Worm (Caenorhabditis elegans): ENCODE data around the gene srx-131.
A peak's percentile ranks its signal among the peaks of the same experiment; 100 is the strongest.

Gene srx-131

DNA sequence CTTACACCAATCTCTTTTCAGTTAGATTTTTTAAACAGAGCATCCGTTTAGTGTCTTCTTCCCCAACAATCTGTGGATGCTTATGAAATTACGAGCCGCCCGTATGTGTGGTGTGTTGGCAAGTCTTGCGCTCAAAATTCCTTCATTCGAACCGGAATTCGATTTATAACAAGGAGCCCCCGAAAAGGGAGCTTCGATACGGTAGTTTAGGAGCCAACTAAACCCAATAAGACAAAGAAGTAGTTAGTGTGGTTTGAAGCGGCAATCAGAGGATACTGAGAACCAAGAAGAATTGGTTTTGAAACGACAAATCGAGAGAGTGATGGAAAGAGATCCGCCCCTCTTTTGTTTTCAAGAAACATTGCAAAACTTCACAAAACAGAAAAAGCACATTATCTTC lies 32.9 kb upstream of the srx-131 start:
- TF ChIP-seq ces-1 (GFP tag; optimal IDR thresholded peaks at IDR 0.05) (peak; percentile 89), nhr-237 (tag; optimal IDR thresholded peaks at IDR 0.05) (no peak)

DNA sequence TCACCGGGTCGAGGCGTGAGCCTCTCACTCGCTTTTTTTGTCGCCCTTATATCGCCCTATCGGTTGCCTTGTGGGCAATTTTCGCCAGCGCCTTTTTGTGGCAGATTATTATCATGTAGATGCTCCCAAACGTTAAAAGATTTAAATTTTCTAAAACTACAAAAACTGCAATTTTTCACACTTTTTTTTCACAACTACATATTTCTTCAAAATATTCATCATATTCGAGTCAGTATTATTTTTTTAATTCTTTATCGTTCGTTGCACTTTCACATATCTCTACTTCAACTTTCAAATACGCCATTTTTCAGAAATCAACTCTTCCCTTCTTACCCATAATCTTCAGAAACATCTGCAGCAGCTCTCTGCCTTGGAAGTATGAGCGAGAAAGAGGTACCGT lies 32.3 kb upstream of the srx-131 start, which contains the start of gene ceh-24:
Gene ceh-24 (plus strand): TSS at position 301 of the 400 bp plus-strand sequence.
- no peak for TF ChIP-seq ceh-43 (GFP tag; optimal IDR thresholded peaks at IDR 0.05)
- TF ChIP-seq M03D4.4 (tag; optimal IDR thresholded peaks at IDR 0.05): no peak
- TF ChIP-seq blmp-1 (tag; optimal IDR thresholded peaks at IDR 0.05): no peak
- TF ChIP-seq unc-62 (GFP tag; optimal IDR thresholded peaks at IDR 0.05): no peak
- no peak for TF ChIP-seq hlh-1 (tag; optimal IDR thresholded peaks at IDR 0.05)
- TF ChIP-seq lin-32 (GFP tag; optimal IDR thresholded peaks at IDR 0.05): no peak
- no peak for TF ChIP-seq nhr-237 (tag; optimal IDR thresholded peaks at IDR 0.05)
- TF ChIP-seq ztf-11 (tag; optimal IDR thresholded peaks at IDR 0.05): no peak
- TF ChIP-seq pha-4 (tag; optimal IDR thresholded peaks at IDR 0.05): no peak

DNA sequence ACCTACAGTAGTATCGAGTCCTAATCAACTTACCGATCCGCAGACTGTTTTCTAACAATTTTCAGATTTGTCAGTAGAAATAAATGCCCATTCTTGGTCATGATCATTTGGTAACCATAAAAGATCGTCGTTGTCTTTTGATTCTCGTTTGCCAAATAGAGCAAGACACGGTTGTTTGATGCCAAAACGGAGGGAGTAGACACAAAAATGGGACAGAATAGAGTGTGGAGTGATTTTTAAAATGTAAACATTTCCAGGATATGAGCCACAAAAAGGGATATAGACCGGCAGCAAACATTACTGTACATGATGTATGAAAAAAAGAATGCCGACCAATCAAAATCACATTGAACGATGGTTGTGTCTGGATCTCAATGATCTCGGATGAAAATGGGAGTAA lies 28.4 kb upstream of the srx-131 start, which contains the start of gene F55B12.2:
Gene F55B12.2 (minus strand): TSS at position 101 of the 400 bp plus-strand sequence.
- TF ChIP-seq nhr-28 (tag; optimal IDR thresholded peaks at IDR 0.05) (no peak), lsy-2 (tag; optimal IDR thresholded peaks at IDR 0.05) (no peak), nhr-2 (tag; optimal IDR thresholded peaks at IDR 0.05) (no peak), ceh-43 (GFP tag; optimal IDR thresholded peaks at IDR 0.05) (no peak), lin-13 (tag; optimal IDR thresholded peaks at IDR 0.05) (no peak)

DNA sequence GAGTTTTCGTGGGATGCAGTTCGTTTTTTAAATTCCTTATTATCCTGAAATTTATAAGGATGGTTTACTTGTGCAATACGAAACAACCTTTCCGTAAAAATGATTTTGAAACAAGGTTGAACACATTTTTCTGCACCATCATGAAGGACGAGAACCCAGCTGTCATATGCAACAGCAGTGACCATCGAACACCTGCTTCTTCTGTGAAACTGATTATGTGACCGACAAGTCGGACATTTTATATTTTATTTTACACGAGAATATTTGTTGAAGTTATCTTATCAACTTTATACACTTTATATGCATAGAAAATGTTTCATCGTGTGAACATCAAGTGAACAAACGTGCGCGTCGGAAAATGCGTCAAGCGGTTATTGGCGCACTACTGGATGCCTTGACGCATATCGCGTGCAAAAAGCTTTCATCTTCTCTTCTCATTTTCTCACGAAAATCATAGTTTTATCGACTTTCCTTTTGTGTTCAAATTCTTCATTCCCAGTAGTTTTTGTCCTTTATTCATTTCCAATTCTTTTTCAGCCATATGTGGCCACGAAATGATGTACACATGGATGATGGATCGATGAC lies 26.3 kb upstream of the srx-131 start, which contains the start of gene sel-10:
Gene sel-10 (plus strand): TSS at position 538 of the 585 bp plus-strand sequence.
- TF ChIP-seq hlh-1 (tag; optimal IDR thresholded peaks at IDR 0.05) (peak; percentile 51), unc-39 (tag; optimal IDR thresholded peaks at IDR 0.05) (no peak), mep-1 (tag; optimal IDR thresholded peaks at IDR 0.05) (peak; percentile 63), nhr-2 (tag; optimal IDR thresholded peaks at IDR 0.05) (no peak), unc-62 (GFP tag; optimal IDR thresholded peaks at IDR 0.05) (no peak), drap-1 (GFP tag; optimal IDR thresholded peaks at IDR 0.05) (peak; percentile 23), pha-4 (tag; optimal IDR thresholded peaks at IDR 0.05) (peak; percentile 60), lin-32 (GFP tag; optimal IDR thresholded peaks at IDR 0.05) (peak; percentile 55), lsy-2 (tag; optimal IDR thresholded peaks at IDR 0.05) (peak; percentile 67), lin-13 (tag; optimal IDR thresholded peaks at IDR 0.05) (peak; percentile 61)

DNA sequence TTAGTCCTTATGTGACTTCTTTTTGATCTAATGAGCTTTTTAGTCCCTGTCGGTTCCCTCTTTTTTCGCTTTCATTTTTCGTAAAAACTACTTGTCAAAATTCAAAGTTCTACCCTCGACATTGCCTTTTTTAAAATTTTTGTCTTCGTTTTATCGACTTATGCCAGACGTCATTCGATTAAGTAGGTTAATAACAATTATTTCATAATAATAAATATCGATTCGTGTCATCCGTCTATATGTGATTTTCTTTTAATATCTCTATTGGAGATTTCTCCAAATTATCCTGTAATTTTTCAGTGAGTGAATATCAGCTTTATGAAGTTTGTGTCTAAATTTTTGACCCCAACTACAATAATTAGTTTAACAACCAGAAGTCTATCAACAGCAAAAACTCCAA lies 22.5 kb upstream of the srx-131 start, which contains the start of gene hpo-31:
Gene hpo-31 (plus strand): TSS at position 301 of the 400 bp plus-strand sequence.
- TF ChIP-seq lin-32 (GFP tag; optimal IDR thresholded peaks at IDR 0.05) (no peak), unc-39 (tag; optimal IDR thresholded peaks at IDR 0.05) (no peak), flh-1 (GFP tag; optimal IDR thresholded peaks at IDR 0.05) (no peak), nhr-12 (tag; optimal IDR thresholded peaks at IDR 0.05) (no peak), sem-2 (GFP tag; optimal IDR thresholded peaks at IDR 0.05) (no peak), cnd-1 (tag; optimal IDR thresholded peaks at IDR 0.05) (no peak), hlh-1 (tag; optimal IDR thresholded peaks at IDR 0.05) (no peak), nhr-237 (tag; optimal IDR thresholded peaks at IDR 0.05) (no peak), ztf-11 (tag; optimal IDR thresholded peaks at IDR 0.05) (no peak), lin-13 (tag; optimal IDR thresholded peaks at IDR 0.05) (no peak), sptf-1 (tag; optimal IDR thresholded peaks at IDR 0.05) (no peak), ces-1 (GFP tag; optimal IDR thresholded peaks at IDR 0.05) (no peak), unc-62 (GFP tag; optimal IDR thresholded peaks at IDR 0.05) (no peak), mls-2 (tag; optimal IDR thresholded peaks at IDR 0.05) (no peak)

DNA sequence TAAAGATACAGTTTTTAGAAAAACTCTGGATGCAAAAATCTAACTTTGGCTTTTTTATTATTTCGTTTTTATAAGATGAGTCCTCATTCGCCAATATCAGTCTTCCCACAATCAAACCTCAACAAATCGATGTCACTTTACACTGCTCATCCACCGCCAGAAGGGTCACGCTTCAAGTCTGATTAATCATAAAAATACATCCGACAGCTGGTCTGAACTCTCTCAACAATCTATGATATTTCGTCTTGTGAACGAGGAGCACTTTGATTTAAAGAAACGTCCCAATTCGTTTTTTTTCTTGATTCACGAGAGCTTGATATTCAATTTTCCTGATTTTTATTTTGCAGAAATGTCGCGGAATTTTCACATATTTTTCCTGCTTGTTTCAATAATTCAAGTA lies 17.3 kb upstream of the srx-131 start, which contains the start of gene nrf-5:
Gene nrf-5 (plus strand): TSS at position 348 of the 400 bp plus-strand sequence.
- no peak for TF ChIP-seq drap-1 (GFP tag; optimal IDR thresholded peaks at IDR 0.05)
- TF ChIP-seq ces-1 (GFP tag; optimal IDR thresholded peaks at IDR 0.05): no peak
- TF ChIP-seq hlh-1 (tag; optimal IDR thresholded peaks at IDR 0.05): peak; percentile 64

DNA sequence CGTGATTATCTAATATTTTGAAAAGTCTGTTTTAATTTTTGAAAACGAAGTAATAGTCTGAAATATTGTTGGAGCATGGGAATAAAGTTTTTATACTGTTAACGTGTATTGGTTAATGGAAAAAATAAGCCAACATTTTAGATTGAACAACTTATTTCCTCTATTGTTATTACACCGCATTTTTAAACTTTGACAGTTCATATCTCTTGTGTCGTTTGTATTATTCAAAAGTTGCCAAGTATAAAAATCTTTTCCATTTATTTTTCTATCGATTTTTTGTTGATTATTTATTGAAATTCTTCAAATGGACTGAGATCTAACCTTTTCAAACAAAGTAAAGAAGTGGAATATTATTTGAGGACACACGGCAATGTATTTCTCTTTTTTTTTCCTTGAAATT lies 14.4 kb upstream of the srx-131 start, which contains the start of gene str-165:
Gene str-165 (plus strand): TSS at position 301 of the 400 bp plus-strand sequence.
- TF ChIP-seq hlh-1 (tag; optimal IDR thresholded peaks at IDR 0.05) (no peak), bed-3 (GFP tag; optimal IDR thresholded peaks at IDR 0.05) (no peak), unc-62 (GFP tag; optimal IDR thresholded peaks at IDR 0.05) (no peak), nhr-12 (tag; optimal IDR thresholded peaks at IDR 0.05) (no peak), unc-120 (tag; optimal IDR thresholded peaks at IDR 0.05; ENCODE audit: poor library complexity, severe bottlenecking) (no peak), ces-1 (GFP tag; optimal IDR thresholded peaks at IDR 0.05) (no peak), pha-4 (tag; optimal IDR thresholded peaks at IDR 0.05) (no peak), blmp-1 (tag; optimal IDR thresholded peaks at IDR 0.05) (no peak), zip-8 (tag; optimal IDR thresholded peaks at IDR 0.05) (no peak), snpc-4 (tag; optimal IDR thresholded peaks at IDR 0.05) (no peak), mep-1 (tag; optimal IDR thresholded peaks at IDR 0.05) (no peak), tbx-8 (GFP tag; optimal IDR thresholded peaks at IDR 0.05) (no peak), nhr-2 (tag; optimal IDR thresholded peaks at IDR 0.05) (no peak), mls-2 (tag; optimal IDR thresholded peaks at IDR 0.05) (no peak), ceh-39 (tag; optimal IDR thresholded peaks at IDR 0.05) (no peak)
